Fruit fly (Drosophila melanogaster) whole organism, embryonic: Measurements from ENCODE around the gene Hexim.
A peak's percentile ranks its signal among the peaks of the same experiment; 100 is the strongest.

ENCODE experiments used
- CG10274 ChIP-seq: fragments of 200-800 bp; sonication (Bioruptor generic); optimal IDR thresholded peaks from 3 replicates; lab custom pipeline; 2017; ENCODE audit warnings: missing biosample characterization, mild to moderate bottlenecking, missing genetic modification characterization
- CG13624 ChIP-seq: fragments of 200-800 bp; sonication (Bioruptor generic); optimal IDR thresholded peaks from 2 replicates; lab custom pipeline; 2016; ENCODE audit warnings: missing biosample characterization, missing genetic modification characterization
- CG15479 ChIP-seq: fragments of 200-800 bp; sonication (Bioruptor generic); optimal IDR thresholded peaks from 3 replicates; lab custom pipeline; 2019; ENCODE audit warnings: missing biosample characterization, mild to moderate bottlenecking, missing genetic modification characterization, moderate library complexity
- CG2116 ChIP-seq: fragments of 200-800 bp; sonication (Bioruptor generic); optimal IDR thresholded peaks from 3 replicates; lab custom pipeline; 2018; ENCODE audit warnings: missing biosample characterization, mild to moderate bottlenecking, missing genetic modification characterization
- CG30020 ChIP-seq: fragments of 200-800 bp; optimal IDR thresholded peaks from 2 replicates; lab custom pipeline; 2019; ENCODE audit warnings: missing biosample characterization, mild to moderate bottlenecking, missing genetic modification characterization, moderate library complexity
- CG31388 ChIP-seq: fragments of 200-800 bp; sonication (Bioruptor generic); optimal IDR thresholded peaks from 2 replicates; lab custom pipeline; 2016; ENCODE audit warnings: missing biosample characterization, missing genetic modification characterization
- CG4730 ChIP-seq: fragments of 200-800 bp; sonication (Bioruptor generic); IDR thresholded peaks from 2 replicates; pipeline ENCODE4 v1.3.6; 2022; ENCODE audit warnings: missing biosample characterization, missing genetic modification characterization
- CG6813 ChIP-seq: fragments of 200-800 bp; sonication (Bioruptor generic); optimal IDR thresholded peaks from 2 replicates; lab custom pipeline; 2017; ENCODE audit warnings: missing biosample characterization, missing genetic modification characterization, mild to moderate bottlenecking, moderate library complexity, missing genetic modification reagents
- CG7556 ChIP-seq: fragments of 200-800 bp; sonication (Bioruptor generic); optimal IDR thresholded peaks from 2 replicates; lab custom pipeline; 2017; ENCODE audit warnings: missing biosample characterization, mild to moderate bottlenecking, missing genetic modification characterization
- CG8388 ChIP-seq: fragments of 200-800 bp; sonication (Bioruptor generic); optimal IDR thresholded peaks from 2 replicates; lab custom pipeline; 2019; ENCODE audit warnings: missing biosample characterization, mild to moderate bottlenecking, missing genetic modification characterization, moderate library complexity
- CG8944 ChIP-seq: fragments of 200-800 bp; sonication (Bioruptor generic); optimal IDR thresholded peaks from 3 replicates; lab custom pipeline; 2016; ENCODE audit warnings: missing biosample characterization, missing genetic modification characterization
- CG9215 ChIP-seq: fragments of 200-800 bp; sonication (Bioruptor generic); IDR thresholded peaks from 2 replicates; pipeline ENCODE4 v1.3.6; 2022; ENCODE audit warnings: missing biosample characterization, missing genetic modification characterization
- CG9876 ChIP-seq: fragments of 200-800 bp; sonication (Bioruptor generic); optimal IDR thresholded peaks from 2 replicates; lab custom pipeline; 2016; ENCODE audit warnings: missing biosample characterization, missing genetic modification characterization
- D ChIP-seq, 2 experiments: fragments of 200-800 bp in 1 of 2; fragments of >200 bp in 1 of 2; sonication (Bioruptor generic) in 1 of 2; optimal IDR thresholded peaks; 2 replicates in 1 of 2; 3 replicates in 1 of 2; lab custom pipeline; 2017; ENCODE audit warnings: mild to moderate bottlenecking in 1 of 2, missing biosample characterization in 1 of 2, missing genetic modification characterization in 1 of 2, missing genetic modification reagents in 1 of 2
- Drgx ChIP-seq: fragments of 200-800 bp; sonication (Bioruptor generic); IDR thresholded peaks from 2 replicates; pipeline ENCODE4 v1.3.6; 2022; ENCODE audit warnings: missing biosample characterization, missing genetic modification characterization
- HLHmδ ChIP-seq: fragments of 200-800 bp; sonication (Bioruptor generic); optimal IDR thresholded peaks from 2 replicates; lab custom pipeline; 2018; ENCODE audit warnings: missing biosample characterization, mild to moderate bottlenecking, missing genetic modification characterization, moderate library complexity
- Lim3 ChIP-seq: fragments of 200-800 bp; sonication (Bioruptor generic); IDR thresholded peaks from 2 replicates; pipeline ENCODE4 v1.3.6; 2022; ENCODE audit warnings: missing biosample characterization, missing genetic modification characterization
- Scr ChIP-seq: fragments of 200-800 bp; sonication (Bioruptor generic); IDR thresholded peaks from 2 replicates; pipeline ENCODE4 v1.3.6; 2022; ENCODE audit warnings: missing biosample characterization, missing genetic modification characterization; ENCODE audit not compliant: partially characterized antibody
- Spps ChIP-seq: fragments of 200-800 bp; sonication (Bioruptor generic); optimal IDR thresholded peaks from 2 replicates; lab custom pipeline; 2018; ENCODE audit warnings: missing biosample characterization, mild to moderate bottlenecking, missing genetic modification characterization
- amos ChIP-seq: fragments of 200-800 bp; sonication (Bioruptor generic); IDR thresholded peaks from 2 replicates; pipeline ENCODE4 v1.3.6; 2022; ENCODE audit warnings: missing biosample characterization, missing genetic modification characterization; ENCODE audit not compliant: partially characterized antibody
- ap ChIP-seq: fragments of 200-800 bp; sonication (Bioruptor generic); IDR thresholded peaks from 2 replicates; pipeline ENCODE4 v1.3.6; 2022; ENCODE audit warnings: missing biosample characterization, missing genetic modification characterization
- bcd ChIP-seq: fragments of 200-800 bp; sonication (Bioruptor generic); optimal IDR thresholded peaks from 2 replicates; lab custom pipeline; 2017; ENCODE audit warnings: missing biosample characterization, mild to moderate bottlenecking, missing genetic modification characterization
- chinmo ChIP-seq: fragments of 200-800 bp; sonication (Bioruptor generic); IDR thresholded peaks from 4 replicates; pipeline ENCODE4 v1.3.6; 2022; ENCODE audit warnings: missing biosample characterization, missing genetic modification characterization; ENCODE audit not compliant: partially characterized antibody
- ci ChIP-seq: fragments of 200-800 bp; sonication (Bioruptor generic); IDR thresholded peaks from 3 replicates; pipeline ENCODE4 v1.3.6; 2022; ENCODE audit warnings: missing biosample characterization, missing genetic modification characterization
- eve ChIP-seq, 2 experiments: fragments of >200 bp; optimal IDR thresholded peaks; 2 replicates each; lab custom pipeline; 2017; ENCODE audit warnings: missing biosample characterization in 2 of 2, missing genetic modification characterization in 2 of 2
- ftz-f1 ChIP-seq: fragments of 200-800 bp; sonication (Bioruptor generic); optimal IDR thresholded peaks from 2 replicates; lab custom pipeline; 2016; ENCODE audit warnings: missing biosample characterization, missing genetic modification characterization
- gem ChIP-seq: fragments of 200-800 bp; sonication (Bioruptor generic); optimal IDR thresholded peaks from 2 replicates; lab custom pipeline; 2019; ENCODE audit warnings: missing biosample characterization, mild to moderate bottlenecking, missing genetic modification characterization, moderate library complexity
- hbn ChIP-seq: fragments of 200-800 bp; sonication (Bioruptor generic); IDR thresholded peaks from 2 replicates; pipeline ENCODE4 v1.3.6; 2022; ENCODE audit warnings: missing biosample characterization, missing genetic modification characterization; ENCODE audit not compliant: partially characterized antibody
- hth ChIP-seq: fragments of >200 bp; optimal IDR thresholded peaks from 2 replicates; lab custom pipeline; 2017; ENCODE audit warnings: inconsistent platforms
- klu ChIP-seq: fragments of 200-800 bp; sonication (Bioruptor generic); IDR thresholded peaks from 2 replicates; pipeline ENCODE4 v1.3.6; 2022; ENCODE audit warnings: missing biosample characterization, missing genetic modification characterization
- lab ChIP-seq: fragments of 200-800 bp; sonication (Bioruptor generic); optimal IDR thresholded peaks from 3 replicates; lab custom pipeline; 2017; ENCODE audit warnings: missing biosample characterization, missing genetic modification characterization, mild to moderate bottlenecking, moderate library complexity, missing genetic modification reagents
- lmd ChIP-seq: fragments of 200-800 bp; sonication (Bioruptor generic); IDR thresholded peaks from 2 replicates; pipeline ENCODE4 v1.3.6; 2022; ENCODE audit warnings: missing biosample characterization, missing genetic modification characterization
- phol ChIP-seq: fragments of 200-800 bp; sonication (Bioruptor generic); optimal IDR thresholded peaks from 3 replicates; lab custom pipeline; 2018; ENCODE audit warnings: missing biosample characterization, mild to moderate bottlenecking, missing genetic modification characterization, moderate library complexity
- prd ChIP-seq, 3 experiments: fragments of >200 bp in 2 of 3; fragments of 200-800 bp in 1 of 3; sonication (Bioruptor generic) in 1 of 3; optimal IDR thresholded peaks in 2 of 3; IDR thresholded peaks in 1 of 3; 2 replicates in 2 of 3; 3 replicates in 1 of 3; pipeline versions ENCODE4 v1.3.6 to Lab custom; 2017 to 2022; ENCODE audit warnings: missing biosample characterization in 1 of 3, missing genetic modification characterization in 1 of 3
- sens ChIP-seq: fragments of 200-800 bp; sonication (Bioruptor generic); peaks from one replicate; lab custom pipeline; 2016; ENCODE audit warnings: missing biosample characterization, missing genetic modification characterization
- stwl ChIP-seq: fragments of 200-800 bp; sonication (Bioruptor generic); optimal IDR thresholded peaks from 3 replicates; lab custom pipeline; 2018; ENCODE audit warnings: missing biosample characterization, mild to moderate bottlenecking, missing genetic modification characterization, moderate library complexity
- tll ChIP-seq, 2 experiments: fragments of 200-800 bp in 1 of 2; fragments of >200 bp in 1 of 2; sonication (Bioruptor generic) in 1 of 2; optimal IDR thresholded peaks; 2 replicates each; lab custom pipeline; 2017 to 2019; ENCODE audit warnings: missing biosample characterization in 2 of 2, missing genetic modification characterization in 2 of 2, mild to moderate bottlenecking in 1 of 2, moderate library complexity in 1 of 2
- twi ChIP-seq: fragments of 200-800 bp; optimal IDR thresholded peaks from 2 replicates; lab custom pipeline; 2019; ENCODE audit warnings: missing biosample characterization, mild to moderate bottlenecking, missing genetic modification characterization, moderate library complexity
- unpg ChIP-seq: fragments of 200-800 bp; sonication (Bioruptor generic); optimal IDR thresholded peaks from 3 replicates; lab custom pipeline; 2018; ENCODE audit warnings: missing biosample characterization, mild to moderate bottlenecking, missing genetic modification characterization, moderate library complexity
- usp ChIP-seq: fragments of >200 bp; optimal IDR thresholded peaks from 2 replicates; lab custom pipeline; 2017; ENCODE audit warnings: missing biosample characterization, missing genetic modification characterization
- vfl ChIP-seq: fragments of 200-800 bp; sonication (Bioruptor generic); optimal IDR thresholded peaks from 2 replicates; lab custom pipeline; 2016; ENCODE audit warnings: missing biosample characterization, missing genetic modification characterization
- zen ChIP-seq: fragments of 200-800 bp; sonication (Bioruptor generic); optimal IDR thresholded peaks from 3 replicates; lab custom pipeline; 2018; ENCODE audit warnings: missing biosample characterization, mild to moderate bottlenecking, missing genetic modification characterization, moderate library complexity
- zf30C ChIP-seq: fragments of 200-800 bp; sonication (Bioruptor generic); optimal IDR thresholded peaks from 3 replicates; lab custom pipeline; 2018; ENCODE audit warnings: missing biosample characterization, mild to moderate bottlenecking, missing genetic modification characterization
- zfh1 ChIP-seq: fragments of 200-800 bp; sonication (Bioruptor generic); IDR thresholded peaks from 3 replicates; pipeline ENCODE4 v1.3.6; 2022; ENCODE audit warnings: missing biosample characterization, missing genetic modification characterization

Hexim gene

DNA sequence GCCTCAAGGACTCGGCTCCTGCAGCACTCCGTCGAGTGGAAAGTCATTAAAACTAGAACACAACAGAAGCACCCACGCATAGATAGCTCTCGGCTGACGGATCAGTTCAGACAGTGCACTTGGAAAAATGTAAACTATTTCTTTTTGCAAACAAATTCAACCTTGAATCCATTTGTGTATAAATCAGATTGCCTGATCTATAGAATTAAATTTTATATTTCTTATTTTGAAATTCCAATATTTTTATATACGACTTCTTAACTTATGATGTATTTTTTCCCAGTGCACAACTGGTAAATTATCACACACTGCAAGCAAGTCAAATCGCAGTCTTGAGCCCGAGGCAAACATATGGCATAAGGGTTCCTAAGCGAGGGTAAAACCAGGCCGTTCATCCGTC lies 15.5 kb downstream of the Hexim start (continued):
- no peak for TF ChIP-seq chinmo (GFP tag; lab: Robert Waterston, UW)
- peak; percentile 12 for TF ChIP-seq HLHmδ (GFP tag; lab: Kevin White, UChicago)
- peak; percentile 73; the same call in 2 of the 3 replicates for TF ChIP-seq ci (GFP tag; lab: Robert Waterston, UW)
- TF ChIP-seq hbn (GFP tag; lab: Robert Waterston, UW) = no peak
- TF ChIP-seq CG8388 (GFP tag; lab: Kevin White, UChicago) = peak; percentile 66
- TF ChIP-seq bcd (GFP tag; lab: Kevin White, UChicago) = peak; percentile 38
- no peak for TF ChIP-seq lab (GFP tag; lab: Kevin White, UChicago)
- peak; percentile 79 for TF ChIP-seq phol (tag; lab: Kevin White, UChicago)
- TF ChIP-seq CG4730 (GFP tag; lab: Robert Waterston, UW) = peak; percentile 34; the same call in 1 of the 2 replicates
- TF ChIP-seq CG10274 (GFP tag; lab: Kevin White, UChicago) = no peak
- TF ChIP-seq lmd (GFP tag; lab: Robert Waterston, UW) = peak; percentile 67
- TF ChIP-seq CG13624 (GFP tag; lab: Kevin White, UChicago) = no peak
- no peak for TF ChIP-seq ftz-f1
- no peak for TF ChIP-seq CG30020 (tag; lab: Kevin White, UChicago)
- peak; percentile 84 for TF ChIP-seq twi (tag; lab: Kevin White, UChicago)
- TF ChIP-seq Scr (GFP tag; lab: Robert Waterston, UW) = no peak
- peak; percentile 84 for TF ChIP-seq gem (tag; lab: Kevin White, UChicago)
- peak; percentile 73 for TF ChIP-seq Spps (tag; lab: Kevin White, UChicago)
- peak; percentile 68 for TF ChIP-seq CG7556
- no peak for TF ChIP-seq usp (GFP tag; lab: Kevin White, UChicago)
- TF ChIP-seq CG8944 (GFP tag; lab: Kevin White, UChicago) = no peak
- no peak for TF ChIP-seq CG9215 (GFP tag; lab: Robert Waterston, UW)
- peak; percentile 74 for TF ChIP-seq CG6813
- peak; percentile 65 for TF ChIP-seq Drgx (GFP tag; lab: Robert Waterston, UW)

DNA sequence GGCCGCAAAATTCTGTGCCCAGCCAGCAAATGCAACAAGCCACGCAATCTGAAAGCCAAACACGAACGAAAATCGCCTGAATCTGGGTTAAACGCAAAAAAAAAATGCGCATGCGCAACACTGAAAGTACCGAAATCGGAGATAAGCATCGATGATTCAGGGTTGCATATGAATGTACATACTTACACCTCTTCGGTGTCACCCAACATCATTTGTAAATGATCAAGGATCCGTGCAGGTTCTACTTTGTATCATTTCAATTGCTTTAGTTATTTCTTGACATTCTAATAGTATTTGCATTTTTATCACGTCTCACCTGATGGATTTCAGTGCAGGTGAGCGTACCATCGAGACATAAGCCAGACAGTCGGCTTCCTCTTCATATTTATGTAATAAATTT lies 17.8 kb downstream of the Hexim start:
- TF ChIP-seq CG31388 = no peak
- TF ChIP-seq stwl (tag; lab: Kevin White, UChicago) = peak; percentile 5
- TF ChIP-seq klu (GFP tag; lab: Robert Waterston, UW) = no peak
- TF ChIP-seq CG2116 = peak; percentile 22
- TF ChIP-seq hth (lab: Kevin White, UChicago) = no peak
- no peak for TF ChIP-seq CG9876
- no peak for TF ChIP-seq vfl (GFP tag; lab: Kevin White, UChicago)
- TF ChIP-seq CG6813 = no peak
- TF ChIP-seq D (optimal IDR thresholded peaks at IDR 0.05; lab: Kevin White, UChicago) = peak; percentile 1
- TF ChIP-seq D (GFP tag; optimal IDR thresholded peaks at IDR 0.05; lab: Kevin White, UChicago) = no peak
- no peak for TF ChIP-seq Lim3

- no peak for TF ChIP-seq ap (GFP tag; lab: Robert Waterston, UW)
- peak; percentile 27 for TF ChIP-seq sens
Measured at dm6 chr3R:14677814-14678213, 18.6 kb downstream of the Hexim start.

DNA sequence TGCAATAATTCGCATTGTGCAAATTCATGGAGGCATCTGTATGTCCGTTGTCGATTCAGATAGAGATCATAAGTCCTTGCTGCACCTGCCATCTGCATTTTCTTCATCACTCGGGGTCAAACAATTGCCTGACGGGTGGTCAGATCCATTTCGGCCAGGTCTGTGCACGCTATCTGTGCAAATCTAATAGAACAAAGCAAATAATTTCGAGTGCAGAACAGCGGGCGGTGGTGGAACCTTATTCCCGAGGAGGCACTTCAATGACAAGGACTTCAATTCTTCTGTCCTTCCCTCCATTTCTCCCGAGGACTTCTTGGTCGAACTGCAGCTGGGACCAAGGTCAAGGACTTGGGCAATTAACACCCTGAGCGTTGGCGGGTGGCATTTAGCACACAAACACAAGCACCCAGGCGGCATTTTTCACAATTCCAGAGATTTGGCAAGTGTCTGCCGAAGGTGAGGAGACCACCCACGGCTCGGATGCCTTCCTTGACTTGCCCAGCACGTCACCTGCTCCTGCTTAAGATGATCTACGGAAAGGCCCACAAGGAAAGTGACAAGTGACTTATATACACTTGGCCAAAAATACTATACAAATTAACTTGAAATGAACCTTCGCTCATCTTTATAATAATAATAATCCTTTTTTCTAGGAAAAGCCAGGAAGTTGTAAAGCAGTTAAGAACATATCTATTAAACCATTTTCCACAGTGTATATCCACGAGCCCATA lies 20.3 kb downstream of the Hexim start:
- TF ChIP-seq amos = no peak
- no peak for TF ChIP-seq unpg (GFP tag; lab: Kevin White, UChicago)
- TF ChIP-seq eve (GFP tag; optimal IDR thresholded peaks at IDR 0.05; lab: Kevin White, UChicago) = no peak
- no peak for TF ChIP-seq prd (optimal IDR thresholded peaks at IDR 0.05; lab: Kevin White, UChicago)
- TF ChIP-seq prd (GFP tag; IDR thresholded peaks at IDR 0.05; lab: Robert Waterston, UW) = peak; percentile 76
- TF ChIP-seq zf30C (GFP tag; lab: Kevin White, UChicago) = peak; percentile 61
- peak; percentile 96 for TF ChIP-seq D (optimal IDR thresholded peaks at IDR 0.05; lab: Kevin White, UChicago)
- TF ChIP-seq D (GFP tag; optimal IDR thresholded peaks at IDR 0.05; lab: Kevin White, UChicago) = no peak
- TF ChIP-seq CG15479 (GFP tag; lab: Kevin White, UChicago) = peak; percentile 57
- TF ChIP-seq zen (tag; lab: Kevin White, UChicago) = peak; percentile 67
- TF ChIP-seq tll (GFP tag; optimal IDR thresholded peaks at IDR 0.05; lab: Kevin White, UChicago) = peak in 1 of 2 experiments; percentile 100
- TF ChIP-seq zfh1 = 0 out of 3 replicates have a peak, but pooled peaks have one; percentile 6
- no peak for TF ChIP-seq chinmo (GFP tag; lab: Robert Waterston, UW)
